Worm (Caenorhabditis elegans): ENCODE data around the gene acl-4.
A peak's percentile ranks its signal among the peaks of the same experiment; 100 is the strongest.

acl-4 gene

ce11 chrX:2070418-2070996 lies at the start of gene acl-4:
TSS of gene acl-4 (minus strand) at chrX:2070444.
- peak; percentile 29 for TF ChIP-seq somi-1 (GFP tag; optimal IDR thresholded peaks at IDR 0.05)
- no peak for TF ChIP-seq bed-1 (GFP tag; IDR thresholded peaks at IDR 0.05)
- TF ChIP-seq K11D2.4 (GFP tag; IDR thresholded peaks at IDR 0.05): peak; percentile 19; the same call in 1 of the 2 replicates
- TF ChIP-seq cebp-1 (GFP tag; IDR thresholded peaks at IDR 0.05): no peak
- peak; percentile 42 for TF ChIP-seq cebp-1 (tag; optimal IDR thresholded peaks at IDR 0.05)
- peak; percentile 36 for TF ChIP-seq atf-7 (tag; optimal IDR thresholded peaks at IDR 0.05)
- TF ChIP-seq hlh-12 (tag; optimal IDR thresholded peaks at IDR 0.05): no peak
- TF ChIP-seq ztf-26 (tag; optimal IDR thresholded peaks at IDR 0.05): peak; percentile 24
- no peak for TF ChIP-seq sdz-38 (tag; optimal IDR thresholded peaks at IDR 0.05)
- no peak for TF ChIP-seq nhr-120 (GFP tag; IDR thresholded peaks at IDR 0.05)
- peak; percentile 75 for TF ChIP-seq nhr-80 (tag; optimal IDR thresholded peaks at IDR 0.05)
- peak; percentile 32 for TF ChIP-seq unc-62 (GFP tag; optimal IDR thresholded peaks at IDR 0.05)
- no peak for TF ChIP-seq rec-8 (tag; optimal IDR thresholded peaks at IDR 0.05)

ce11 chrX:2118162-2118561 lies 47.9 kb upstream of the acl-4 start, which contains the start of gene swip-10:
TSS of gene swip-10 (minus strand) at chrX:2118262.
- TF ChIP-seq rcor-1 (GFP tag; IDR thresholded peaks at IDR 0.05) (no peak), F23B12.7 (tag; optimal IDR thresholded peaks at IDR 0.05; ENCODE audit: insufficient read depth) (no peak), F22D6.2 (tag; optimal IDR thresholded peaks at IDR 0.05) (no peak), Y53G8AR.9 (GFP tag; conservative IDR thresholded peaks at IDR 0.05) (no peak), F10E7.11 (tag; optimal IDR thresholded peaks at IDR 0.05) (no peak), ets-4 (GFP tag; optimal IDR thresholded peaks at IDR 0.05) (no peak)

- TF ChIP-seq ceh-58 (GFP tag; IDR thresholded peaks at IDR 0.05) (0 out of 2 replicates have a peak, but pooled peaks have one; percentile 40), let-607 (tag; optimal IDR thresholded peaks at IDR 0.05) (no peak), mxl-1 (tag; optimal IDR thresholded peaks at IDR 0.05) (no peak), lsy-27 (tag; optimal IDR thresholded peaks at IDR 0.05; ENCODE audit: borderline replicate concordance, insufficient read depth) (no peak), dox-1 (GFP tag; IDR thresholded peaks at IDR 0.05) (peak; percentile 47; the same call in 1 of the 2 replicates), sea-2 (GFP tag; IDR thresholded peaks at IDR 0.05) (no peak), fkh-3 (tag; optimal IDR thresholded peaks at IDR 0.05) (no peak)
Observed at ce11 chrX:2116304-2116867, 46.1 kb upstream of the acl-4 start.

ce11 chrX:2114171-2114570 lies 43.9 kb upstream of the acl-4 start:
- no peak for TF ChIP-seq let-607 (tag; optimal IDR thresholded peaks at IDR 0.05)
- no peak for TF ChIP-seq ets-4 (GFP tag; optimal IDR thresholded peaks at IDR 0.05)
- TF ChIP-seq ztf-25 (GFP tag; IDR thresholded peaks at IDR 0.05): no peak
- no peak for TF ChIP-seq F52B5.7 (tag; optimal IDR thresholded peaks at IDR 0.05)
- no peak for TF ChIP-seq nhr-80 (tag; optimal IDR thresholded peaks at IDR 0.05)
- no peak for TF ChIP-seq ztf-22 (GFP tag; optimal IDR thresholded peaks at IDR 0.05)

ce11 chrX:2113004-2113403 lies 42.8 kb upstream of the acl-4 start, which contains the start of gene bus-5:
TSS of gene bus-5 (minus strand) at chrX:2113104.
- TF ChIP-seq zim-3 (tag; optimal IDR thresholded peaks at IDR 0.05): no peak
- no peak for TF ChIP-seq ccch-3 (GFP tag; optimal IDR thresholded peaks at IDR 0.05)

Measured in whole organism, young adult.